Worm (Caenorhabditis elegans): ENCODE results near the gene asp-17.

Gene asp-17

DNA sequence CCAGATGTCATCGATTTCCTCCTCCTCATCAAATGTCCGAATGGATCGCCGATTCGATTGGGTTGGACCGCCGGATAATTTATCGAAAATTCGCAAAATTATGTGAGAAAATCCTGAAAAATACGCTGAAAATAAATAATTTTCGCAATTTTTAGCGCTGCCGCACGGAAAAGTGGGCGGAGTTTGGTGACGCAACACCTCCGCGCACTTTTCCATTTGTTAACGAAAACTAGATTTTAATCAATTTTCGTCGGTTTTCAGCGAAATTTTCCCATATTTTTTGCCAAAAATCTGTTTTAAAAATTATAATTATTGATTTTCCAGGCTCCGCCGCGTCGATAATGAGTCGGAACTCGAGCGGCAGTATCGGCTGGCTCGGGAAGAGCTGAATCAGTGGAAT lies 36.1 kb downstream of the asp-17 start, which contains the start of gene Y39B6A.34 (continued):
- TF ChIP-seq lin-35 (GFP tag; optimal IDR thresholded peaks at IDR 0.05) (peak in 1 of 2 experiments; percentile 30), unc-98 (GFP tag; IDR thresholded peaks at IDR 0.05) (no peak), ztf-11 (tag; optimal IDR thresholded peaks at IDR 0.05) (no peak), aly-2 (tag; optimal IDR thresholded peaks at IDR 0.05) (no peak), elt-3 (tag; optimal IDR thresholded peaks at IDR 0.05) (no peak), nhr-47 (tag; optimal IDR thresholded peaks at IDR 0.05) (no peak), efl-1 (optimal IDR thresholded peaks at IDR 0.05) (peak; percentile 2 to 40), efl-1 (GFP tag; optimal IDR thresholded peaks at IDR 0.05 in 1 of 2) (peak; percentile 31 to 76), nhr-28 (tag; optimal IDR thresholded peaks at IDR 0.05) (no peak), lir-3 (tag; optimal IDR thresholded peaks at IDR 0.05; ENCODE audit: poor library complexity) (no peak), pag-3 (tag; optimal IDR thresholded peaks at IDR 0.05; ENCODE audit: borderline replicate concordance, insufficient read depth) (no peak), unc-130 (tag; optimal IDR thresholded peaks at IDR 0.05) (no peak), C34B4.2 (tag; optimal IDR thresholded peaks at IDR 0.05) (no peak)

- TF ChIP-seq Y116A8C.19 (tag; optimal IDR thresholded peaks at IDR 0.05; ENCODE audit: borderline replicate concordance) (no peak), mef-2 (tag; optimal IDR thresholded peaks at IDR 0.05) (no peak), nhr-237 (tag; optimal IDR thresholded peaks at IDR 0.05) (no peak), hlh-17 (GFP tag; optimal IDR thresholded peaks at IDR 0.05; ENCODE audit: borderline replicate concordance) (no peak), aha-1 (tag; optimal IDR thresholded peaks at IDR 0.05) (no peak), fkh-10 (GFP tag; optimal IDR thresholded peaks at IDR 0.05) (no peak), xbp-1 (tag; optimal IDR thresholded peaks at IDR 0.05) (no peak), nhr-28 (tag; optimal IDR thresholded peaks at IDR 0.05) (no peak), snu-23 (GFP tag; optimal IDR thresholded peaks at IDR 0.05) (no peak), sup-37 (GFP tag; optimal IDR thresholded peaks at IDR 0.05) (no peak), ztf-11 (tag; optimal IDR thresholded peaks at IDR 0.05) (no peak), grh-1 (GFP tag; IDR thresholded peaks at IDR 0.05) (no peak), nhr-11 (tag; optimal IDR thresholded peaks at IDR 0.05) (no peak), sptf-1 (tag; optimal IDR thresholded peaks at IDR 0.05) (no peak), zag-1 (tag; optimal IDR thresholded peaks at IDR 0.05) (no peak), egl-27 (tag; optimal IDR thresholded peaks at IDR 0.05) (no peak), F16B12.6 (tag; optimal IDR thresholded peaks at IDR 0.05) (no peak), dsc-1 (tag; optimal IDR thresholded peaks at IDR 0.05) (no peak)
Measured at ce11 chrV:19000542-19000941, 36.6 kb downstream of the asp-17 start.

ce11 chrV:18998045-18998444 lies 39.1 kb downstream of the asp-17 start, which contains the start of gene tgt-2:
TSS of gene tgt-2 (plus strand) at chrV:18998345.
- TF ChIP-seq hlh-4 (tag; optimal IDR thresholded peaks at IDR 0.05) (no peak), lin-39 (tag; optimal IDR thresholded peaks at IDR 0.05) (no peak), sox-4 (tag; optimal IDR thresholded peaks at IDR 0.05) (no peak), ces-1 (GFP tag; optimal IDR thresholded peaks at IDR 0.05) (no peak), nhr-20 (tag; optimal IDR thresholded peaks at IDR 0.05) (no peak), aha-1 (tag; optimal IDR thresholded peaks at IDR 0.05) (no peak), ama-1 (optimal IDR thresholded peaks at IDR 0.05) (no peak), sptf-1 (tag; optimal IDR thresholded peaks at IDR 0.05) (no peak), nhr-11 (tag; optimal IDR thresholded peaks at IDR 0.05) (no peak), unc-86 (tag; optimal IDR thresholded peaks at IDR 0.05) (no peak), fkh-10 (GFP tag; optimal IDR thresholded peaks at IDR 0.05) (no peak), unc-98 (GFP tag; IDR thresholded peaks at IDR 0.05) (no peak)

ce11 chrV:18993535-18993990 lies 43.6 kb downstream of the asp-17 start, which contains the start of gene gtf-2F2:
TSS of gene gtf-2F2 (plus strand) at chrV:18993940.
- TF ChIP-seq hlh-4 (tag; optimal IDR thresholded peaks at IDR 0.05) (no peak), lin-35 (GFP tag; optimal IDR thresholded peaks at IDR 0.05) (no peak), blmp-1 (tag; optimal IDR thresholded peaks at IDR 0.05) (no peak), mef-2 (tag; optimal IDR thresholded peaks at IDR 0.05) (no peak), unc-98 (GFP tag; IDR thresholded peaks at IDR 0.05) (no peak), F16B12.6 (tag; optimal IDR thresholded peaks at IDR 0.05) (no peak), fkh-8 (tag; optimal IDR thresholded peaks at IDR 0.05) (no peak), sup-37 (GFP tag; optimal IDR thresholded peaks at IDR 0.05) (no peak), mdl-1 (tag; optimal IDR thresholded peaks at IDR 0.05) (no peak), efl-3 (GFP tag; optimal IDR thresholded peaks at IDR 0.05) (no peak), dpl-1 (GFP tag; optimal IDR thresholded peaks at IDR 0.05) (no peak), lin-39 (tag; optimal IDR thresholded peaks at IDR 0.05) (no peak), egl-13 (tag; optimal IDR thresholded peaks at IDR 0.05) (no peak), hpl-2 (GFP tag; optimal IDR thresholded peaks at IDR 0.05) (no peak)

All from whole organism, L1 larva.